Fruit fly (Drosophila melanogaster): Measurements from ENCODE around the gene Traf6.

Traf6 gene

DNA sequence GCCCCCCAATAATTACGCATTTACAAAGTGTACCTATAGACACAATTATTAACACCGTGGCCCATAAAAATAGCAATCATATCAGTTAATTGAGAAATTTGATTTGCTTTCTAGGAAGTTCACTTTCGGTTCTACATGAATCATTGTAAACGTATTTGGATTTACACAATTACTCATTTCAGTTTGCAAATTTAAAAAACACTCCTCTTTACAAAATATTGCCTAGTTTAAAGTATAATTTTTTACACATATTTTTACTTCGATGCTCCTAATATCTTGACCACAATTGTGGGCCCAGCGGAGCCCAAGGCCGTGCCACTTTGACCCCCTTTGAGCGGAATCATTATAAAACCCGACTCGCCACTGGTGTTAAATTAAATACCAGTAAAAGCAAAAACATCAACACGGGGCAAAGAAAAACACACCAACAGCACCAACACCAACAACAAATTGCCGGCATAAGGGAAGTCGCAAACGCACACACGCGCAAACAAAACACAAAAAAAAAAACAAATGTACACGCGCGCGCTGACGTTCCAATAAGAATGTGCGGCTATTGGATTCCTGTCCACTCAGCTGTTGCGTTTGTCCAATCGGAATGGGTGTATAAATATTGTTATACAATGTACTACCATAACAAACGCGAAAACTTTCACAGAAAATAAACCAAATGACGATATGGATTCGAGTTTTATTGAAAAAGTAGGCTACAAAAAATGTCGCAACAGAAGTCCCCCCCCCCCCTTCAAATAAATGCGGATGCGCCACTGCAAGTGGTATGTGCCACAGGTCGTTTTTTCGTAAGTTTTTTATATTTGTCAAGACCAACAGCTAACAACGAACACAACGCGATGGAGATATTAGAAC lies 42.5 kb downstream of the Traf6 start (continued):
- TF ChIP-seq E2f1 (GFP tag; IDR thresholded peaks at IDR 0.05) (0 out of 2 replicates have a peak, but pooled peaks have one; percentile 38), CG16815 (GFP tag; optimal IDR thresholded peaks at IDR 0.05) (no peak), bowl (GFP tag; IDR thresholded peaks at IDR 0.05) (no peak), CG12104 (GFP tag; optimal IDR thresholded peaks at IDR 0.05) (peak; percentile 42), Ets65A (GFP tag) (peak; percentile 88), CG8359 (GFP tag; optimal IDR thresholded peaks at IDR 0.05; ENCODE audit: borderline replicate concordance) (no peak), ap (GFP tag; IDR thresholded peaks at IDR 0.05) (peak; percentile 68; the same call in 1 of the 2 replicates), CG17568 (GFP tag; optimal IDR thresholded peaks at IDR 0.05) (peak; percentile 57), CG4404 (GFP tag; IDR thresholded peaks at IDR 0.05) (no peak), C15 (GFP tag; IDR thresholded peaks at IDR 0.05) (no peak), crc (GFP tag; optimal IDR thresholded peaks at IDR 0.05) (no peak), gfzf (GFP tag; optimal IDR thresholded peaks at IDR 0.05) (no peak), gsb-n (tag; optimal IDR thresholded peaks at IDR 0.05) (no peak), CG15696 (tag; optimal IDR thresholded peaks at IDR 0.05) (peak; percentile 15), yki (optimal IDR thresholded peaks at IDR 0.05) (no peak), Hand (GFP tag; optimal IDR thresholded peaks at IDR 0.05) (peak; percentile 63), CG2875 (GFP tag; optimal IDR thresholded peaks at IDR 0.05) (peak; percentile 16), Nf-YB (GFP tag; optimal IDR thresholded peaks at IDR 0.05) (no peak), CG15514 (GFP tag; optimal IDR thresholded peaks at IDR 0.05) (peak; percentile 41), CrebB (tag; optimal IDR thresholded peaks at IDR 0.05) (peak; percentile 38), CG31441 (GFP tag; IDR thresholded peaks at IDR 0.05) (peak; percentile 62), CG10366 (GFP tag; IDR thresholded peaks at IDR 0.05) (peak; percentile 43), slou (GFP tag; optimal IDR thresholded peaks at IDR 0.05) (no peak), ash1 (GFP tag; optimal IDR thresholded peaks at IDR 0.05) (no peak), esg (GFP tag; conservative IDR thresholded peaks at IDR 0.05) (peak; percentile 64), hb (GFP tag; IDR thresholded peaks at IDR 0.05; ENCODE audit: partially characterized antibody) (no peak), Drgx (GFP tag; IDR thresholded peaks at IDR 0.05) (peak; percentile 9; the same call in 1 of the 2 replicates), CG2199 (GFP tag; IDR thresholded peaks at IDR 0.05) (no peak), tin (GFP tag; optimal IDR thresholded peaks at IDR 0.05) (peak; percentile 20), ro (GFP tag; IDR thresholded peaks at IDR 0.05) (no peak), gcm2 (GFP tag; optimal IDR thresholded peaks at IDR 0.05) (no peak), Mrtf (GFP tag; IDR thresholded peaks at IDR 0.05) (no peak), ken (GFP tag; IDR thresholded peaks at IDR 0.05) (no peak), pfk (GFP tag; optimal IDR thresholded peaks at IDR 0.05) (no peak), CG8388 (GFP tag; optimal IDR thresholded peaks at IDR 0.05) (peak; percentile 43), CG6654 (GFP tag; optimal IDR thresholded peaks at IDR 0.05) (peak; percentile 18), MTF-1 (GFP tag; optimal IDR thresholded peaks at IDR 0.05; ENCODE audit: borderline replicate concordance) (no peak), crp (GFP tag; optimal IDR thresholded peaks at IDR 0.05) (peak in 1 of 2 experiments; percentile 16), croc (GFP tag; conservative IDR thresholded peaks at IDR 0.05) (no peak), kni (GFP tag; optimal IDR thresholded peaks at IDR 0.05) (peak; percentile 11), CG18599 (GFP tag; optimal IDR thresholded peaks at IDR 0.05) (peak; percentile 84), prd (optimal IDR thresholded peaks at IDR 0.05) (no peak), prd (GFP tag; IDR thresholded peaks at IDR 0.05) (peak; percentile 68), CG17385 (GFP tag; optimal IDR thresholded peaks at IDR 0.05) (peak; percentile 71), Atf-2 (GFP tag; optimal IDR thresholded peaks at IDR 0.05) (peak; percentile 25), CG10565 (GFP tag; optimal IDR thresholded peaks at IDR 0.05) (no peak), zen (tag; optimal IDR thresholded peaks at IDR 0.05) (peak; percentile 13), disco-r (GFP tag; optimal IDR thresholded peaks at IDR 0.05) (peak; percentile 21), CG14667 (GFP tag; IDR thresholded peaks at IDR 0.05) (no peak)

Measured in whole organism, embryonic.